Worm (Caenorhabditis elegans) whole organism, L4 larva: ENCODE measurements around the gene tbc-16.
A peak's percentile ranks its signal among the peaks of the same experiment; 100 is the strongest.

Source experiments
- F26F4.8 ChIP-seq: fragments of 200-800 bp; sonication (Bioruptor generic); conservative IDR thresholded peaks from 2 replicates; pipeline ENCODE4 v1.3.6; 2022; ENCODE audit warnings: missing genetic modification characterization, missing compliant biosample characterization
- F49E8.2 ChIP-seq: sonication (generic microtip); optimal IDR thresholded peaks from 2 replicates; lab custom pipeline; 2016; ENCODE audit warnings: missing compliant biosample characterization, mild to moderate bottlenecking, missing genetic modification characterization, borderline replicate concordance
- R02D3.7 ChIP-seq: fragments of 150-350 bp; sonication (generic microtip); optimal IDR thresholded peaks from 3 replicates; lab custom pipeline; 2014; ENCODE audit warnings: missing biosample characterization, missing genetic modification characterization
- Y75B8A.6 ChIP-seq: fragments of 200-800 bp; sonication (Bioruptor generic); IDR thresholded peaks from 2 replicates; pipeline ENCODE4 v1.3.6; 2022; ENCODE audit warnings: missing genetic modification reagents, missing genetic modification characterization, missing compliant biosample characterization
- ZK546.5 ChIP-seq, 2 experiments: sonication (generic microtip); optimal IDR thresholded peaks; 2 replicates each; lab custom pipeline; 2017; ENCODE audit warnings: missing biosample characterization in 2 of 2, missing genetic modification characterization in 2 of 2
- aha-1 ChIP-seq: fragments of 150-350 bp; peaks from one replicate; lab custom pipeline; 2014; ENCODE audit warnings: missing biosample characterization, missing genetic modification characterization
- ceh-28 ChIP-seq: fragments of 150-350 bp; optimal IDR thresholded peaks from 2 replicates; lab custom pipeline; 2014; ENCODE audit warnings: missing biosample characterization, missing genetic modification reagents, missing genetic modification characterization
- ceh-82 ChIP-seq: sonication (generic microtip); optimal IDR thresholded peaks from 2 replicates; lab custom pipeline; 2017; ENCODE audit warnings: missing biosample characterization, missing genetic modification characterization
- ces-1 ChIP-seq: fragments of 150-350 bp; sonication (generic microtip); optimal IDR thresholded peaks from 4 replicates; lab custom pipeline; 2014; ENCODE audit warnings: missing biosample characterization, missing genetic modification reagents, missing genetic modification characterization
- cey-2 ChIP-seq: sonication (generic microtip); optimal IDR thresholded peaks from 3 replicates; lab custom pipeline; 2017; ENCODE audit warnings: missing genetic modification characterization, mild to moderate bottlenecking, missing compliant biosample characterization, antibody characterized with exemption, borderline replicate concordance; ENCODE audit not compliant: insufficient read depth
- dmd-6 ChIP-seq: fragments of 200-800 bp; sonication (Bioruptor generic); IDR thresholded peaks from 2 replicates; pipeline ENCODE4 v1.3.6; 2022; ENCODE audit warnings: missing genetic modification reagents, missing genetic modification characterization, missing compliant biosample characterization
- dve-1 ChIP-seq: sonication (generic microtip); optimal IDR thresholded peaks from 2 replicates; lab custom pipeline; 2017; ENCODE audit warnings: antibody characterized with exemption, mild to moderate bottlenecking, missing genetic modification characterization, missing compliant biosample characterization; ENCODE audit not compliant: insufficient read depth
- lin-1 ChIP-seq: fragments of 200-800 bp; sonication (Bioruptor generic); IDR thresholded peaks from 2 replicates; pipeline ENCODE4 v1.3.6; 2022; ENCODE audit warnings: missing genetic modification reagents, missing genetic modification characterization, missing compliant biosample characterization
- lir-3 ChIP-seq: sonication (generic microtip); optimal IDR thresholded peaks from 2 replicates; lab custom pipeline; 2016; ENCODE audit warnings: mild to moderate bottlenecking, missing genetic modification characterization, missing compliant biosample characterization
- mxl-3 ChIP-seq: fragments of 200-800 bp; sonication (Bioruptor generic); optimal IDR thresholded peaks from 2 replicates; lab custom pipeline; 2018; ENCODE audit warnings: mild to moderate bottlenecking, missing genetic modification characterization, missing compliant biosample characterization
- nhr-111 ChIP-seq: fragments of 200-800 bp; sonication (Bioruptor generic); optimal IDR thresholded peaks from 2 replicates; lab custom pipeline; 2018; ENCODE audit warnings: mild to moderate bottlenecking, missing genetic modification characterization, missing compliant biosample characterization
- nhr-237 ChIP-seq: sonication (generic microtip); optimal IDR thresholded peaks from 2 replicates; lab custom pipeline; 2017; ENCODE audit warnings: missing biosample characterization, missing genetic modification characterization
- nhr-77 ChIP-seq: fragments of 150-350 bp; optimal IDR thresholded peaks from 2 replicates; lab custom pipeline; 2014; ENCODE audit warnings: missing biosample characterization, missing genetic modification characterization
- pha-4 ChIP-seq, 2 experiments: fragments of 150-350 bp in 1 of 2; fragments of 200-800 bp in 1 of 2; sonication (Bioruptor generic) in 1 of 2; IDR thresholded peaks in 1 of 2; optimal IDR thresholded peaks in 1 of 2; 2 replicates each; pipeline versions ENCODE4 v1.3.6 to Lab custom; 2014 to 2022; ENCODE audit warnings: missing genetic modification characterization in 2 of 2, missing genetic modification reagents in 2 of 2, missing biosample characterization in 1 of 2, missing compliant biosample characterization in 1 of 2
- set-16 ChIP-seq: fragments of 200-800 bp; sonication (Bioruptor generic); IDR thresholded peaks from 2 replicates; pipeline ENCODE4 v1.3.6; 2022; ENCODE audit warnings: missing genetic modification reagents, missing genetic modification characterization, missing compliant biosample characterization
- snpc-1.2 ChIP-seq: fragments of 200-800 bp; sonication (Bioruptor generic); IDR thresholded peaks from 2 replicates; pipeline ENCODE4 v1.3.6; 2022; ENCODE audit warnings: missing genetic modification reagents, missing genetic modification characterization, missing compliant biosample characterization
- spr-1 ChIP-seq: sonication (generic microtip); optimal IDR thresholded peaks from 2 replicates; lab custom pipeline; 2016; ENCODE audit warnings: mild to moderate bottlenecking, missing genetic modification characterization, missing compliant biosample characterization
- spr-3 ChIP-seq: fragments of 200-800 bp; sonication (Bioruptor generic); optimal IDR thresholded peaks from 2 replicates; lab custom pipeline; 2018; ENCODE audit warnings: mild to moderate bottlenecking, missing genetic modification characterization, missing compliant biosample characterization
- tag-97 ChIP-seq: fragments of 200-800 bp; sonication (Bioruptor generic); IDR thresholded peaks from 2 replicates; pipeline ENCODE4 v1.3.6; 2022; ENCODE audit warnings: missing genetic modification characterization, missing compliant biosample characterization
- tra-1 ChIP-seq: fragments of 200-800 bp; sonication (Bioruptor generic); IDR thresholded peaks from 2 replicates; pipeline ENCODE4 v1.3.6; 2022; ENCODE audit warnings: missing genetic modification reagents, missing genetic modification characterization, missing compliant biosample characterization
- unc-130 ChIP-seq: sonication (generic microtip); optimal IDR thresholded peaks from 2 replicates; lab custom pipeline; 2016; ENCODE audit warnings: missing genetic modification reagents, missing genetic modification characterization, missing compliant biosample characterization
- unc-62 ChIP-seq, 3 experiments: fragments of 150-350 bp in 1 of 3; sonication (generic microtip); optimal IDR thresholded peaks in 2 of 3; peaks in 1 of 3; 1 replicate in 1 of 3; 2 replicates in 2 of 3; lab custom pipeline; 2014 to 2017; ENCODE audit warnings: missing biosample characterization in 3 of 3, missing genetic modification characterization in 3 of 3, missing genetic modification reagents in 3 of 3, missing genotype in 1 of 3
- zfp-3 ChIP-seq: fragments of 200-800 bp; sonication (Bioruptor generic); conservative IDR thresholded peaks from 2 replicates; pipeline ENCODE4 v1.3.6; 2022; ENCODE audit warnings: missing genetic modification reagents, missing genetic modification characterization, missing compliant biosample characterization
- zip-2 ChIP-seq: fragments of 150-350 bp; optimal IDR thresholded peaks from 2 replicates; lab custom pipeline; 2014; ENCODE audit warnings: missing biosample characterization, missing genetic modification characterization

Gene tbc-16

DNA sequence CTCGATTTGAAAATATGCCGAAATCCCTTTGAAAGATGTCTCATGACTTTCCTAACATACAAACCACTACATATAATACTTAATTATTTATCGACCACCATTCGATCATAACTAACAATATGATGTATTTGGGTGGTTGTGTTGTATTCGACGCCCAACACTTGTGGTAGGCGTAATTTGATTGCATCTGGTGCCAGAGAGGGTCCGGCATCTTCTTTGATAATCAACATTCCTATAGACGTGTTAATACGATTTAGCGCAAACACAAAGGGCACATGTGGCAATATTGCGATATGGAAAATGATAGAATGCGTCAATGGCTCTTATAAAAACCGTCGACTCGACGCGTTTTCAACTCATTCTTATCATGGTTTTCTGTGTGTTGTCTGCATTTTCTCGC, 6.8 kb downstream of the tbc-16 start:
- TF ChIP-seq unc-62 (GFP tag; optimal IDR thresholded peaks at IDR 0.05 in 1 of 2; lab: Kevin White, UChicago) (peak in 1 of 2 experiments; percentile 86), unc-62 (tag; optimal IDR thresholded peaks at IDR 0.05; lab: Kevin White, UChicago) (no peak), F26F4.8 (GFP tag; lab: Robert Waterston, UW) (no peak)

DNA sequence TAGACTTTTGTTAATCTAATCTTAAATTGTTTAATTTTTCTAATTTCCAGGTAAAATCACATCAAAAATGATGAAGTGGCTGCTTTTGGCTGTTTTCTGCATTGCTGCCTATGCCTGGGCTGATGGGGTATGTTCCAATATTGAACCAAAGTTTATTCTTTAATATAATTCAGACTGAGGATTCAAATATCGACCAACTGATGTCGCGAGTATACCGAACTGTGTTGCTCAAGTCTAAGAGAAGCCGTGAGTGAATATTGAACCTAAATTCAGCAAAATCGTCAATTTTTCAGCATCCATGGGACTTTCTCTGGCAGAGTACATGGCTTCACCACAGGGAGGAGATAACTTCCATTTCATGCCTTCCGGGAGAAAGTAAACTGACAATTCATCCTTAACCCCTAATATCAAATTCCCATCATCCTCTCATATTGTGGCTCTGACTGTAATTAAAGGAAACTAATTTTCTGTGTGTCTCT, 7.5 kb downstream of the tbc-16 start, which contains the start of gene nlp-49:
TSS of gene nlp-49 (plus strand) at position 51 of the 479 bp plus-strand sequence.
- TF ChIP-seq ces-1 (GFP tag; lab: Kevin White, UChicago) (no peak), R02D3.7 (no peak), lin-1 (GFP tag; lab: Robert Waterston, UW) (no peak), F49E8.2 (tag; lab: Kevin White, UChicago) (no peak), dmd-6 (GFP tag; lab: Robert Waterston, UW) (no peak), aha-1 (tag; lab: Kevin White, UChicago) (peak; percentile 97), unc-62 (GFP tag; optimal IDR thresholded peaks at IDR 0.05 in 1 of 2; lab: Kevin White, UChicago) (peak in 1 of 2 experiments; percentile 40), unc-62 (tag; optimal IDR thresholded peaks at IDR 0.05; lab: Kevin White, UChicago) (no peak), spr-3 (GFP tag; lab: Kevin White, UChicago) (no peak), nhr-77 (tag; lab: Kevin White, UChicago) (no peak), unc-130 (GFP tag; lab: Kevin White, UChicago) (no peak), zfp-3 (GFP tag; lab: Robert Waterston, UW) (no peak), nhr-111 (GFP tag; lab: Kevin White, UChicago) (no peak)

DNA sequence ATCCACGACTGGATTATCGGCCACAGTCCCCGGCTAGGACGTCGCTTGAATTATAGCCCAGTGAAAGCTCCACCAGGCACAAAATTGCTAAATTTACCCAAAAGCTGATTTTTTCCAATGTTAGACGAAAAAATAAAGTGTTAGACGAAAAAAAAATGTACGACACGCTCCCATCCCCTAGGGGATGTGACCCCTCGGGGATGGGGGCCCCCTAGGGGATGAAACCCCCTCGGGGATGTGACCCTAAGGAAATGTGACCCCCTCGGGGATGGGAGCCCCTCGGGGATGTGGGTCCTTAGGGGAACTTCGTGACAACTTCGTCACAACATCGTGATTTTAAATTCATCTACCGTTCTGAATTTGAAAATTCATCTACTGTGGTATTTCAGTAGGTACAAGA, 8.6 kb downstream of the tbc-16 start:
- peak; percentile 71 for TF ChIP-seq set-16
- TF ChIP-seq tra-1 (GFP tag; lab: Robert Waterston, UW) = 0 out of 2 replicates have a peak, but pooled peaks have one; percentile 9
- TF ChIP-seq mxl-3 (GFP tag; lab: Kevin White, UChicago) = no peak
- TF ChIP-seq Y75B8A.6 (GFP tag; lab: Robert Waterston, UW) = no peak
- 0 out of 2 replicates have a peak, but pooled peaks have one; percentile 13 for TF ChIP-seq snpc-1.2
- no peak for TF ChIP-seq zip-2 (tag; lab: Kevin White, UChicago)
- no peak for TF ChIP-seq dve-1 (tag; lab: Kevin White, UChicago)

DNA sequence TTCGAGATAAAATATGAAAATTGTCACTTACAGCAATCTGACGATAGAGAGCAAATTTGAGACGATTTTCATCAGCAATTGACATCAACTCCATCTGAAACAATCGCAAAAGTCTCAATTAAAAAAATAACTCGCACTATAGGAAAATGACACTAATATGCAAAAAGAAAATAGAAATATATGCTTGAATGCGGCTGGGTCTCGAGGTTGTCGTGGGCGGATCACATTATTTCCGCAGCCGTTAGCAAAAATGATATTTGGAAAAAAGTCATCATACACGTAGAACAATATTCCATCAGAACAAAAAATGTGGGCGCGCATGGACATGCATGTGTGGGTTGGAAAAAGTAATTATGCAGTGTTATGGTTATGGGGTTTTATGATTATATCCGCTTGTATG, 20.1 kb downstream of the tbc-16 start, which contains the start of gene Y23B4A.1:
TSS of gene Y23B4A.1 (minus strand) at position 101 of the 400 bp plus-strand sequence.
- TF ChIP-seq pha-4 (GFP tag; IDR thresholded peaks at IDR 0.05; lab: Robert Waterston, UW) (no peak), pha-4 (tag; optimal IDR thresholded peaks at IDR 0.05; lab: Kevin White, UChicago) (no peak)
- TF ChIP-seq, all 104 proteins: peak for 0

DNA sequence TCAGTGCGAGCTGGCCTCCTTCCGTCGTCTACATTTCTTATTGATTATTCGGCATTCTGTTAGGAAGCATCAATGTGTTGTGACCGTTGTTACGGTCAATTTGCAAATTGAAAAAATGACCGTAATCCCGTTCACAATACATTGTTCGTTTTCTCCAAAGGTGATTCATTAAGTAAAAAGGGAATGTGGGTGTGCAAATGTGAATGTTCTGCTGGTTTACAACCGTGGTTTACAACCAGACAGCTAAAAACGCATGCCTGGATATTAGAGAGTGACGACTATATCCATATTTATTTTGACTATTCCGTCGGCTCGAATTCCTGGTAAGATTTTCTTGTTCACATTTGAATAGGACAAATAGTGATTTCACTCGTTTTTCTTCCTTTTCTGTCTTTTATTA, 22.0 kb downstream of the tbc-16 start, which contains the start of gene capa-1:
TSS of gene capa-1 (plus strand) at position 301 of the 400 bp plus-strand sequence.
- no peak for TF ChIP-seq nhr-237 (tag; lab: Kevin White, UChicago)
- no peak for TF ChIP-seq ZK546.5 (tag; optimal IDR thresholded peaks at IDR 0.05; lab: Kevin White, UChicago)
- TF ChIP-seq cey-2 (tag; lab: Kevin White, UChicago) = no peak
- TF ChIP-seq ceh-28 = no peak
- TF ChIP-seq ceh-82 = no peak
- no peak for TF ChIP-seq ces-1 (GFP tag; lab: Kevin White, UChicago)
- TF ChIP-seq lir-3 (tag; lab: Kevin White, UChicago) = no peak
- TF ChIP-seq spr-1 (tag; lab: Kevin White, UChicago) = no peak
- no peak for TF ChIP-seq zfp-3 (GFP tag; lab: Robert Waterston, UW)
- TF ChIP-seq tag-97 (GFP tag; lab: Robert Waterston, UW) = no peak
